Worm (Caenorhabditis elegans) whole organism, L4 larva: ENCODE measurements around the gene F25H9.2.

ENCODE experiments used
- egl-27 ChIP-seq: sonication (generic microtip); optimal IDR thresholded peaks from 3 replicates; lab custom pipeline; 2017; ENCODE audit warnings: missing biosample characterization, missing genetic modification reagents, missing genetic modification characterization
- lsy-2 ChIP-seq, 2 experiments: fragments of 150-350 bp in 1 of 2; sonication (generic microtip) in 1 of 2; optimal IDR thresholded peaks; 2 replicates each; lab custom pipeline; 2014 to 2017; ENCODE audit warnings: missing biosample characterization in 2 of 2, missing genetic modification characterization in 2 of 2
- mdl-1 ChIP-seq, 2 experiments: fragments of 150-350 bp in 1 of 2; sonication (generic microtip) in 1 of 2; optimal IDR thresholded peaks; 2 replicates each; lab custom pipeline; 2014 to 2017; ENCODE audit warnings: missing biosample characterization in 2 of 2, missing genetic modification characterization in 2 of 2
- nhr-237 ChIP-seq: sonication (generic microtip); optimal IDR thresholded peaks from 2 replicates; lab custom pipeline; 2017; ENCODE audit warnings: missing biosample characterization, missing genetic modification characterization
- nhr-28 ChIP-seq: fragments of 150-350 bp; optimal IDR thresholded peaks from 2 replicates; lab custom pipeline; 2014; ENCODE audit warnings: missing biosample characterization, missing genetic modification characterization
- nhr-6 ChIP-seq: fragments of 150-350 bp; optimal IDR thresholded peaks from 2 replicates; lab custom pipeline; 2014; ENCODE audit warnings: missing biosample characterization, missing genetic modification characterization
- nhr-76 ChIP-seq: fragments of 150-350 bp; optimal IDR thresholded peaks from 2 replicates; lab custom pipeline; 2014; ENCODE audit warnings: missing biosample characterization, missing genetic modification characterization
- unc-39 ChIP-seq: sonication (generic microtip); optimal IDR thresholded peaks from 2 replicates; lab custom pipeline; 2017; ENCODE audit warnings: missing biosample characterization, missing genetic modification characterization
- zfp-2 ChIP-seq: sonication (generic microtip); optimal IDR thresholded peaks from 2 replicates; lab custom pipeline; 2016; ENCODE audit warnings: mild to moderate bottlenecking, missing genetic modification characterization, missing compliant biosample characterization

DNA sequence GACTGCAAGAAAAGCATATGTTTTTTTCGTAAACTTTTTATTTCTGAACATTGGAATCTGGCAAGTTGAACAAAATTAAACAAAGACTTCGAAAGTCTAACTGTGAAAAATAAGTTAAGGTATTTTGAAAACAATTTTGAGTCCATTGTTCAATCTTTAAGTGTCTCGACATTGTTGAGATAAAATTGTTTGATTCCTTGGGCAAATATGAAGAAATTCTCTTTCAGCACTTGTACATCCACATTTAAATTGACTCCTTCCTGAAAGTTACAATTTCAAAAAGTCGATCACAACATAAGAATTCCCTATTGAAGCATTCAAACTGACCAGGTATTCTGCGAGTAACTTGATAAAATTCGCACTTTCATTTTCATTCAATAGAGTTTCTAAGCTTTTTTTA lies 41.8 kb upstream of the F25H9.2 start:
- no peak for TF ChIP-seq nhr-28 (tag; lab: Kevin White, UChicago)
- no peak for TF ChIP-seq nhr-6 (tag; lab: Kevin White, UChicago)
- no peak for TF ChIP-seq zfp-2 (tag; lab: Kevin White, UChicago)
- TF ChIP-seq lsy-2 (tag; optimal IDR thresholded peaks at IDR 0.05; lab: Kevin White, UChicago) = no peak
- TF ChIP-seq nhr-76 (tag; lab: Kevin White, UChicago) = no peak
- no peak for TF ChIP-seq egl-27
- no peak for TF ChIP-seq unc-39 (tag; lab: Kevin White, UChicago)
- no peak for TF ChIP-seq mdl-1 (tag; optimal IDR thresholded peaks at IDR 0.05; lab: Kevin White, UChicago)
- TF ChIP-seq nhr-237 (tag; lab: Kevin White, UChicago) = no peak
